Fruit fly (Drosophila melanogaster) whole organism, prepupa: ENCODE data around the gene Usp10.

Source experiments
- CG11762 ChIP-seq: fragments of 200-800 bp; sonication (Bioruptor generic); optimal IDR thresholded peaks from 3 replicates; lab custom pipeline; 2016; ENCODE audit warnings: missing biosample characterization, missing genetic modification characterization; ENCODE audit not compliant: insufficient read depth
- CG11902 ChIP-seq: fragments of 200-800 bp; sonication (Bioruptor generic); optimal IDR thresholded peaks from 3 replicates; lab custom pipeline; 2016; ENCODE audit warnings: missing biosample characterization, missing genetic modification characterization
- CG6854 ChIP-seq: fragments of 200-800 bp; sonication (Bioruptor generic); optimal IDR thresholded peaks from 2 replicates; lab custom pipeline; 2017; ENCODE audit warnings: missing biosample characterization, mild to moderate bottlenecking, missing genetic modification characterization
- CG8319 ChIP-seq: fragments of 200-800 bp; sonication (Bioruptor generic); optimal IDR thresholded peaks from 3 replicates; lab custom pipeline; 2016; ENCODE audit warnings: missing biosample characterization, missing genetic modification characterization
- Eip93F ChIP-seq: fragments of 200-800 bp; sonication (Bioruptor generic); optimal IDR thresholded peaks from 2 replicates; lab custom pipeline; 2016; ENCODE audit warnings: missing biosample characterization, mild to moderate bottlenecking, missing genetic modification characterization
- achi ChIP-seq: fragments of 200-800 bp; sonication (Bioruptor generic); optimal IDR thresholded peaks from 3 replicates; lab custom pipeline; 2016; ENCODE audit warnings: missing biosample characterization, missing genetic modification characterization
- lz ChIP-seq: fragments of 200-800 bp; sonication (Bioruptor generic); optimal IDR thresholded peaks from 3 replicates; lab custom pipeline; 2016; ENCODE audit warnings: missing biosample characterization, missing genetic modification characterization

DNA sequence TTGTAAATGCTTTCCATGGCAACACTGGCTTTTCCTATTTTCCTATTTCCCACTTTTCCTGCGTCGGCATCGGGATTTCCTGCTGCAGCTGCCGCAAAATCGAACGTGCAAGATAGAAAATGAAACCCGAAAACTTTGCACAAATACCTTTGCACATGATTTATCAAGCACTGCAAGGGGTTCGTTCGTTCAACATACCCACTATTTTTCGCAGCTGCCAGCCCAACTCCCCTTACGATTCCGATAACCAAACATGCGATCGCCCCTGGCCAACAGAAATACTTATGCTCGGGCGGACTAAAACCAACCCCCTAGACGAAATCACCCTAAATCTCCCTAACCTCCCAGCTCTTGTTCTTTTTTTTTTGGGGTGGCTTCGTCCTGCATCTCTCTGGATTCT lies 29.7 kb downstream of the Usp10 start:
- TF ChIP-seq CG8319 (GFP tag; lab: Kevin White, UChicago) (no peak), achi (GFP tag; lab: Kevin White, UChicago) (no peak), lz (GFP tag; lab: Kevin White, UChicago) (no peak), Eip93F (GFP tag; lab: Kevin White, UChicago) (no peak), CG11902 (GFP tag; lab: Kevin White, UChicago) (no peak), CG11762 (GFP tag; lab: Kevin White, UChicago) (no peak), CG6854 (GFP tag; lab: Kevin White, UChicago) (no peak)
